Fruit fly (Drosophila melanogaster) Kc167 (cell line): ENCODE data around the gene Eaat1.

Experiments used
- Myc ChIP-seq: fragments of >200 bp; optimal IDR thresholded peaks from 2 replicates; lab custom pipeline; 2017; ENCODE audit warnings: missing external identifiers
- h ChIP-seq: fragments of >200 bp; optimal IDR thresholded peaks from 3 replicates; lab custom pipeline; 2018; ENCODE audit warnings: missing external identifiers
- insv ChIP-seq: fragments of >200 bp; optimal IDR thresholded peaks from 3 replicates; lab custom pipeline; 2018; ENCODE audit warnings: missing external identifiers
- psq ChIP-seq: fragments of >200 bp; optimal IDR thresholded peaks from 2 replicates; lab custom pipeline; 2017; ENCODE audit warnings: missing external identifiers

- TF ChIP-seq Myc (lab: Kevin White, UChicago) (no peak), insv (no peak), h (no peak), psq (lab: Kevin White, UChicago) (no peak)
Measured at dm6 chr2L:9321022-9321421, 12.3 kb upstream of the Eaat1 start.
